Fruit fly (Drosophila melanogaster): Measurements from ENCODE around the gene CaMKI.

DNA sequence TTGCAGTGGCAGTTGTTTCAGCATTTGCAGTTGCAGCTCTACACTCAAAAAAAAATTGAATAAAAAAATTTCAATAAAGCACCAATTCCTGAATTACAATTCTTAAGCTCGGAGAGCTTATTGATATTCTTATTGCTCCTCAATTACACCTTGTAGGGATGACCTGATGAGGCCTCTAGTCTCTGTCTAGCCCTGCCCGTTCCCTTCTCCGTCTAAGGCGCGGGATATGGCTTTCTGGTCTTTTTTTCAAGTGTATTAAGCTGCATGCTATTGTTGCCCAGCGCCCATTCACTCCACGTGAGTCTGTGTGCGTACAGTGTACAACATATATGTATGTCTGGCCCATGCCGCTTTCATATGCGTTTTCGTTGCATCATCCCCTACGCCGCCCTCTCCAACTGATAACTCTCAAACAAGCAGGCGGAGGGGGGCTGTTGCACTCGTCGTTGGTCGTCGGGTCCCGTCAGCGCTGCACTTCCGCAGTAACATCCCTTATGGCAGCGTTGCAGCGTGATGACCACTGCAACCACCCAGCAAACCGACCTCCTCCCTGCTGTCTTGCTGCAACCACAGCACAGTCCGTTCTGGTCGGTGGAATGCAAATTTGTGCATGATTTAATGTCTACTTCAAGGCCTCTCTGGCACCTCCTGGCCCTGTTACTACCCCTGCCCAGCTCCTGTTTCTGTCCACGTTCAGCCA, 49.3 kb upstream of the CaMKI start:
- TF ChIP-seq psq (optimal IDR thresholded peaks at IDR 0.05): no peak
- TF ChIP-seq usp (GFP tag; optimal IDR thresholded peaks at IDR 0.05): no peak
- no peak for TF ChIP-seq CG8478 (optimal IDR thresholded peaks at IDR 0.05)
- TF ChIP-seq EcR (GFP tag; optimal IDR thresholded peaks at IDR 0.05): no peak
- TF ChIP-seq pan (optimal IDR thresholded peaks at IDR 0.05): no peak
- no peak for TF ChIP-seq Dll (optimal IDR thresholded peaks at IDR 0.05)
